Fruit fly (Drosophila melanogaster): Measurements from ENCODE around the gene Dhc1.

Dhc1 gene

DNA sequence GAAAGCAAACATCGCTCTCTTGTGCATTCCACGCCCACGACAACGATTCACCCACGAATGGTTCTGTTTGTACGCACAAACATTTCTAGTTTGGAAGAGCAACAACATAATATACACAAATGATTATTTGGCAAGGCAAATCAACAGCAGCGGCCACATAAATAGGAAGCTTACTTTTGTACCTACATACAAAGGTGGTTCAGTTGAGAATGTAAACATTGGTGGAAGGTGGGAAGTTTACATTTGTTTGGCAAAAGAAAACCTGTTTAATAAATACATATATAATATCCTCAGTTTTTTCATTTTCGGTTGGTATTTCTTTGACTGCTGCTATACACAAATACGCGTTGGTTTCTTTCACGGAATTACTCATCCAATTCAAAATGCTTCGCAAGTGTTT is 28.1 kb upstream of the Dhc1 start (continued):
- TF ChIP-seq bsh (GFP tag; optimal IDR thresholded peaks at IDR 0.05) = peak in 1 of 2 experiments; percentile 90
- TF ChIP-seq CG5180 (GFP tag; optimal IDR thresholded peaks at IDR 0.05) = peak; percentile 69
- no peak for TF ChIP-seq CG17612 (GFP tag; IDR thresholded peaks at IDR 0.05)
- TF ChIP-seq repo (GFP tag; optimal IDR thresholded peaks at IDR 0.05) = peak; percentile 55
- TF ChIP-seq Dip2 (GFP tag; IDR thresholded peaks at IDR 0.05) = no peak
- TF ChIP-seq rib (GFP tag; IDR thresholded peaks at IDR 0.05) = no peak
- no peak for TF ChIP-seq ap (GFP tag; IDR thresholded peaks at IDR 0.05)
- no peak for TF ChIP-seq vnd (GFP tag; IDR thresholded peaks at IDR 0.05; ENCODE audit: partially characterized antibody)
- no peak for TF ChIP-seq ham (GFP tag; IDR thresholded peaks at IDR 0.05)
- TF ChIP-seq Atf6 (GFP tag; IDR thresholded peaks at IDR 0.05) = no peak
- no peak for TF ChIP-seq CG13287 (GFP tag; IDR thresholded peaks at IDR 0.05; ENCODE audit: partially characterized antibody)
- peak; percentile 42 for TF ChIP-seq CG10543 (GFP tag; optimal IDR thresholded peaks at IDR 0.05)
- TF ChIP-seq CG42726 (GFP tag; IDR thresholded peaks at IDR 0.05; ENCODE audit: partially characterized antibody) = no peak
- no peak for TF ChIP-seq CG3726 (GFP tag; IDR thresholded peaks at IDR 0.05)
- TF ChIP-seq sens (GFP tag) = peak; percentile 98
- no peak for TF ChIP-seq CG14050 (GFP tag; IDR thresholded peaks at IDR 0.05)
- TF ChIP-seq CG16863 (GFP tag; optimal IDR thresholded peaks at IDR 0.05) = peak; percentile 86
- no peak for TF ChIP-seq gt (GFP tag; IDR thresholded peaks at IDR 0.05)
- TF ChIP-seq CG34422 (GFP tag; IDR thresholded peaks at IDR 0.05) = no peak
- TF ChIP-seq CG7556 (GFP tag; optimal IDR thresholded peaks at IDR 0.05) = peak; percentile 82
- TF ChIP-seq jing (GFP tag; optimal IDR thresholded peaks at IDR 0.05) = peak; percentile 83
- no peak for TF ChIP-seq cas (GFP tag; IDR thresholded peaks at IDR 0.05)
- peak; percentile 87 for TF ChIP-seq CG15514 (GFP tag; optimal IDR thresholded peaks at IDR 0.05)
- TF ChIP-seq CG10654 (GFP tag; optimal IDR thresholded peaks at IDR 0.05) = peak; percentile 84
- TF ChIP-seq Doc3 (GFP tag; IDR thresholded peaks at IDR 0.05; ENCODE audit: partially characterized antibody) = no peak
- TF ChIP-seq pum (GFP tag; optimal IDR thresholded peaks at IDR 0.05) = peak; percentile 73
- no peak for TF ChIP-seq pros (GFP tag; optimal IDR thresholded peaks at IDR 0.05)
- TF ChIP-seq Optix (GFP tag; IDR thresholded peaks at IDR 0.05) = no peak
- TF ChIP-seq CG12659 (GFP tag; optimal IDR thresholded peaks at IDR 0.05) = peak; percentile 91
- TF ChIP-seq sug (tag; optimal IDR thresholded peaks at IDR 0.05) = peak; percentile 60
- peak; percentile 70 for TF ChIP-seq tx (GFP tag; optimal IDR thresholded peaks at IDR 0.05)
- TF ChIP-seq CG9609 (GFP tag; optimal IDR thresholded peaks at IDR 0.05) = peak; percentile 61
- peak; percentile 37 for TF ChIP-seq TFAM (GFP tag; optimal IDR thresholded peaks at IDR 0.05)
- TF ChIP-seq en (GFP tag; optimal IDR thresholded peaks at IDR 0.05) = peak; percentile 70
- TF ChIP-seq CG32767 (GFP tag; IDR thresholded peaks at IDR 0.05) = no peak
- TF ChIP-seq bab2 (GFP tag; optimal IDR thresholded peaks at IDR 0.05) = peak; percentile 86
- TF ChIP-seq CG12236 (GFP tag; optimal IDR thresholded peaks at IDR 0.05) = peak; percentile 74
- TF ChIP-seq CG1832 (GFP tag; optimal IDR thresholded peaks at IDR 0.05) = no peak
- TF ChIP-seq Adf1 (GFP tag; IDR thresholded peaks at IDR 0.05) = no peak
- TF ChIP-seq ato (GFP tag; IDR thresholded peaks at IDR 0.05; ENCODE audit: partially characterized antibody) = no peak
- peak; percentile 50 for TF ChIP-seq grn (GFP tag; optimal IDR thresholded peaks at IDR 0.05)
- TF ChIP-seq CG13296 (GFP tag; optimal IDR thresholded peaks at IDR 0.05) = peak; percentile 87
- TF ChIP-seq gsb-n (tag; optimal IDR thresholded peaks at IDR 0.05) = peak; percentile 79
- peak; percentile 71 for TF ChIP-seq Antp (GFP tag; optimal IDR thresholded peaks at IDR 0.05)
- no peak for TF ChIP-seq wor (GFP tag; IDR thresholded peaks at IDR 0.05)
- TF ChIP-seq ssp (GFP tag; IDR thresholded peaks at IDR 0.05) = no peak
- no peak for TF ChIP-seq lov (optimal IDR thresholded peaks at IDR 0.05)
- TF ChIP-seq lov (GFP tag; IDR thresholded peaks at IDR 0.05) = no peak
- TF ChIP-seq CG17361 (GFP tag; IDR thresholded peaks at IDR 0.05) = no peak
- TF ChIP-seq CG18619 (GFP tag; optimal IDR thresholded peaks at IDR 0.05) = peak; percentile 89
- peak; percentile 73 for TF ChIP-seq mirr (GFP tag; optimal IDR thresholded peaks at IDR 0.05)
- TF ChIP-seq Oli (tag; optimal IDR thresholded peaks at IDR 0.05) = peak; percentile 93
